Worm (Caenorhabditis elegans) whole organism, L4 larva: Measurements from ENCODE around the gene C07D10.6.

ENCODE experiments used
- F10B5.3 ChIP-seq: sonication (generic microtip); optimal IDR thresholded peaks from 2 replicates; lab custom pipeline; 2016; ENCODE audit warnings: mild to moderate bottlenecking, missing genetic modification characterization, missing compliant biosample characterization
- aly-2 ChIP-seq: sonication (generic microtip); optimal IDR thresholded peaks from 2 replicates; lab custom pipeline; 2018; ENCODE audit warnings: missing biosample characterization, missing genetic modification characterization
- fkh-10 ChIP-seq: fragments of 150-350 bp; optimal IDR thresholded peaks from 2 replicates; lab custom pipeline; 2014; ENCODE audit warnings: missing biosample characterization, missing genetic modification reagents, missing genetic modification characterization
- hmg-1.1 ChIP-seq: fragments of 200-800 bp; sonication (Bioruptor generic); IDR thresholded peaks from 2 replicates; pipeline ENCODE4 v1.3.6; 2022; ENCODE audit warnings: missing genetic modification reagents, missing genetic modification characterization, missing compliant biosample characterization
- lsy-2 ChIP-seq, 2 experiments: fragments of 150-350 bp in 1 of 2; sonication (generic microtip) in 1 of 2; optimal IDR thresholded peaks; 2 replicates each; lab custom pipeline; 2014 to 2017; ENCODE audit warnings: missing biosample characterization in 2 of 2, missing genetic modification characterization in 2 of 2
- nhr-237 ChIP-seq: sonication (generic microtip); optimal IDR thresholded peaks from 2 replicates; lab custom pipeline; 2017; ENCODE audit warnings: missing biosample characterization, missing genetic modification characterization
- unc-39 ChIP-seq: sonication (generic microtip); optimal IDR thresholded peaks from 2 replicates; lab custom pipeline; 2017; ENCODE audit warnings: missing biosample characterization, missing genetic modification characterization
- ztf-11 ChIP-seq: fragments of 150-350 bp; optimal IDR thresholded peaks from 2 replicates; lab custom pipeline; 2014; ENCODE audit warnings: missing biosample characterization, missing genetic modification characterization

- TF ChIP-seq ztf-11 (tag; lab: Kevin White, UChicago) (no peak), nhr-237 (tag; lab: Kevin White, UChicago) (no peak), lsy-2 (tag; optimal IDR thresholded peaks at IDR 0.05; lab: Kevin White, UChicago) (no peak), F10B5.3 (tag; lab: Kevin White, UChicago) (no peak), unc-39 (tag; lab: Kevin White, UChicago) (no peak), aly-2 (tag; lab: Kevin White, UChicago) (no peak), hmg-1.1 (GFP tag; lab: Robert Waterston, UW) (no peak), fkh-10 (GFP tag; lab: Kevin White, UChicago) (no peak)
These were observed 2.1 kb downstream of the C07D10.6 start, which contains the start of gene C07D10.5 for ce11 chrII:7381142-7381611.
